Worm (Caenorhabditis elegans) whole organism, early embryonic: ENCODE results near the gene nspg-8.

ENCODE experiments used
- B0310.2 ChIP-seq: sonication (generic microtip); optimal IDR thresholded peaks from 2 replicates; lab custom pipeline; 2016; ENCODE audit warnings: mild to moderate bottlenecking, missing genetic modification characterization, missing compliant biosample characterization
- F13C5.2 ChIP-seq: sonication (generic microtip); optimal IDR thresholded peaks from 2 replicates; lab custom pipeline; 2017; ENCODE audit warnings: mild to moderate bottlenecking, missing genetic modification characterization, inconsistent platforms, missing compliant biosample characterization
- aly-1 ChIP-seq: sonication (generic microtip); optimal IDR thresholded peaks from 2 replicates; lab custom pipeline; 2016; ENCODE audit warnings: missing genetic modification characterization, missing compliant biosample characterization
- ama-1 ChIP-seq: fragments of 150-350 bp; optimal IDR thresholded peaks from 2 replicates; lab custom pipeline; 2014
- ceh-13 ChIP-seq: fragments of 200-800 bp; sonication (Bioruptor generic); optimal IDR thresholded peaks from 2 replicates; lab custom pipeline; 2018; ENCODE audit warnings: mild to moderate bottlenecking, missing genetic modification characterization, missing compliant biosample characterization
- ceh-36 ChIP-seq: sonication (generic microtip); optimal IDR thresholded peaks from 2 replicates; lab custom pipeline; 2016; ENCODE audit warnings: missing genetic modification characterization, inconsistent platforms, missing compliant biosample characterization
- ets-7 ChIP-seq: sonication (generic microtip); optimal IDR thresholded peaks from 2 replicates; lab custom pipeline; 2016; ENCODE audit warnings: missing genotype, missing genetic modification characterization, missing compliant biosample characterization
- flt-1 ChIP-seq: fragments of 200-800 bp; sonication (Bioruptor generic); IDR thresholded peaks from 2 replicates; pipeline ENCODE4 v1.3.6; 2022; ENCODE audit warnings: missing genetic modification characterization, missing compliant biosample characterization
- hmbx-1 ChIP-seq: sonication (generic microtip); optimal IDR thresholded peaks from 2 replicates; lab custom pipeline; 2016; ENCODE audit warnings: mild to moderate bottlenecking, missing genetic modification characterization, missing compliant biosample characterization
- hmg-4 ChIP-seq: fragments of 200-800 bp; sonication (Bioruptor generic); optimal IDR thresholded peaks from 2 replicates; lab custom pipeline; 2018; ENCODE audit warnings: mild to moderate bottlenecking, missing genetic modification characterization, missing compliant biosample characterization
- hnd-1 ChIP-seq: sonication (generic microtip); optimal IDR thresholded peaks from 2 replicates; lab custom pipeline; 2016; ENCODE audit warnings: missing genetic modification characterization, missing compliant biosample characterization
- pes-1 ChIP-seq: fragments of 200-800 bp; sonication (Bioruptor generic); IDR thresholded peaks from 2 replicates; pipeline ENCODE4 v1.3.6; 2022; ENCODE audit warnings: missing genetic modification reagents, missing genetic modification characterization, missing compliant biosample characterization
- scrt-1 ChIP-seq: fragments of 200-800 bp; sonication (Bioruptor generic); IDR thresholded peaks from 2 replicates; pipeline ENCODE4 v1.3.6; 2022; ENCODE audit warnings: missing genetic modification characterization, missing compliant biosample characterization
- sea-1 ChIP-seq: fragments of 200-800 bp; sonication (Bioruptor generic); conservative IDR thresholded peaks from 2 replicates; pipeline ENCODE4 v1.3.6; 2022; ENCODE audit warnings: missing genetic modification characterization, missing compliant biosample characterization
- tbx-11 ChIP-seq: fragments of 200-800 bp; sonication (Bioruptor generic); IDR thresholded peaks from 2 replicates; pipeline ENCODE4 v1.3.6; 2022; ENCODE audit warnings: missing genetic modification characterization, missing compliant biosample characterization
- tbx-37 ChIP-seq: fragments of 200-800 bp; sonication (Bioruptor generic); conservative IDR thresholded peaks from 2 replicates; pipeline ENCODE4 v1.3.6; 2022; ENCODE audit warnings: missing genetic modification reagents, missing genetic modification characterization, missing compliant biosample characterization
- tra-4 ChIP-seq: sonication (generic microtip); optimal IDR thresholded peaks from 2 replicates; lab custom pipeline; 2017; ENCODE audit warnings: missing genetic modification characterization, missing compliant biosample characterization

nspg-8 gene

DNA sequence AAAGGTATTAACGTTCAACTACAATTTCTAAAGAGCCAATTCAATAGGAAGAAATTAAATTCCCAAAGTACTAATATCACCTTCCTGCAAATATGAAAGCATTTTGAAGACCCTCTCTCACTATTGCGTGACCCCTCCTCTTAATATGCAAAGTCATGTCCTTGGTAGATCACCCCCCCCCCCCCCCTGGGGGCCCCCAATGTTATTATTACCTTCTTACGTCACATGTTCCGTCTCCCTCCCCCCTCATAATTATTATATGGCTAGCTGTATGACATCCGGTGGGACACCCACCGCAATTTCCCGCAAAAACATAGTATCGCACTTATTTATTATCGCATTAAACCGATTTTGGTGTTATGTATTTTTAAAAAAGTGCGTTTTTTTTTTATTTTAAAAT is 19.9 kb upstream of the nspg-8 start:
- TF ChIP-seq hmg-4 (GFP tag; lab: Kevin White, UChicago) (peak; percentile 4), aly-1 (tag; lab: Kevin White, UChicago) (no peak), sea-1 (GFP tag; lab: Robert Waterston, UW) (0 out of 2 replicates have a peak, but pooled peaks have one; percentile 41)

DNA sequence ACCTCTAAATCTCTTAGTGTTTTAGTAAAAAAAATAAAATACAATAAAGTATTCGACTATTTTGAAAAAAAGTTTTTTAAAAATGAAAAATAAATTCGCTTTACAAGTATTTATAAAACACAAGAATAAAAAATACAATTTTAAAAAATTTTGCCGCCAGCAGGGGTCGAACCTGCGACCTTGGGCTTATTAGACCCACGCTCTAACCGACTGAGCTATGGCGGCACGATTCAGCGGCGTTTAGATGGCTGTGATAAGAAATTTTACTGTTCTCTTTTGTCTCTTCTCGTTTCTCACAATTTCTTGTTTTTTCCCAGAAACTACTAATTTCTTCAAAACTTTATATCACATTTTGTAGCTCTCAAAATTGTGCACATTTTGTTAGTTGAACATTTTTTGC is 18.7 kb upstream of the nspg-8 start:
- no peak for TF ChIP-seq flt-1
- no peak for TF ChIP-seq sea-1 (GFP tag; lab: Robert Waterston, UW)
- TF ChIP-seq tbx-11 (GFP tag; lab: Robert Waterston, UW), result no peak
- no peak for TF ChIP-seq ama-1
- TF ChIP-seq hmbx-1 (tag; lab: Kevin White, UChicago), result no peak
- no peak for TF ChIP-seq tra-4 (tag; lab: Kevin White, UChicago)
- TF ChIP-seq ceh-13 (GFP tag; lab: Kevin White, UChicago), result no peak
- TF ChIP-seq ets-7 (tag; lab: Kevin White, UChicago), result no peak
- no peak for TF ChIP-seq B0310.2
- TF ChIP-seq ceh-36 (tag; lab: Kevin White, UChicago), result no peak
- no peak for TF ChIP-seq tbx-37
- no peak for TF ChIP-seq F13C5.2 (tag; lab: Kevin White, UChicago)

DNA sequence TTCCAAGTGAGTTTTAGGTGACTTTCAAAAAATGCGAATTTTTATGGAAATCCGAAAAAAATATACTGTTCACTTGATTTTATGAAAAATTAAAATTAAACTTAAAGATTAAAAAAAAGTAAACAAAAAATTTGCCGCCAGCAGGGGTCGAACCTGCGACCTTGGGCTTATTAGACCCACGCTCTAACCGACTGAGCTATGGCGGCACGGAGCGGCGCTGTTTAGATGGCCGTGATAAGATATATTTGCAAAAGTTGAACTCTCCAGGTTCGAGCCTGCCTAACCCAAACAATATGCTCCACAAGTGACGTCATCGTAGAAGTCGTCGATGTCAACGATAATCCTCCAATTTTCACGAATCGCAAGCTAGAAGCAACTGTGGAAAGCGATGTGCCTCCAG is 17.2 kb upstream of the nspg-8 start:
- TF ChIP-seq pes-1 (GFP tag; lab: Robert Waterston, UW) (0 out of 2 replicates have a peak, but pooled peaks have one; percentile 19), ceh-13 (GFP tag; lab: Kevin White, UChicago) (no peak)

DNA sequence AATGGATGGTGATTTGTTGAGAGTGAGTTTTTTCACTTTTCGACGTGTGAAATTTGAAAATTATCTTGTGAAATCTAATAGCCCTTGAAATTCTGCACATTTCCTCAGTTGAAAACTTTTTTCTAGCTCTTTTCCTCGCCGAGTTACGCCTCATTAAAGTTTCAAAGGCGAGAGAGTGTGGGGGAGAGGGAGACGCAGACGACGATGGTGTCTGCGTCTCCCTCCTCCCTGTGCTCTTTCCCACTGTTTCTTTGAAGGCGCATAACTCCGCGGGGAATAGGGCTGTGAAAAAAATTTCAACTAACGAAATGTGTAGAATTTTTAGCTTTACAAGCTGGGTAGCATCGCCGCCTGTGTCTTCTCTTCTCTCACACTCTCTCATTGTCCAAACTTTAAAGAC is 15.5 kb upstream of the nspg-8 start:
- TF ChIP-seq hnd-1 (tag; lab: Kevin White, UChicago) (no peak), ceh-13 (GFP tag; lab: Kevin White, UChicago) (no peak), pes-1 (GFP tag; lab: Robert Waterston, UW) (no peak), B0310.2 (no peak), hmbx-1 (tag; lab: Kevin White, UChicago) (no peak), ets-7 (tag; lab: Kevin White, UChicago) (no peak), ama-1 (no peak), flt-1 (no peak), tra-4 (tag; lab: Kevin White, UChicago) (no peak), F13C5.2 (tag; lab: Kevin White, UChicago) (no peak), tbx-37 (no peak), tbx-11 (GFP tag; lab: Robert Waterston, UW) (no peak), sea-1 (GFP tag; lab: Robert Waterston, UW) (no peak), ceh-36 (tag; lab: Kevin White, UChicago) (no peak), hmg-4 (GFP tag; lab: Kevin White, UChicago) (no peak), aly-1 (tag; lab: Kevin White, UChicago) (no peak), scrt-1 (no peak)

DNA sequence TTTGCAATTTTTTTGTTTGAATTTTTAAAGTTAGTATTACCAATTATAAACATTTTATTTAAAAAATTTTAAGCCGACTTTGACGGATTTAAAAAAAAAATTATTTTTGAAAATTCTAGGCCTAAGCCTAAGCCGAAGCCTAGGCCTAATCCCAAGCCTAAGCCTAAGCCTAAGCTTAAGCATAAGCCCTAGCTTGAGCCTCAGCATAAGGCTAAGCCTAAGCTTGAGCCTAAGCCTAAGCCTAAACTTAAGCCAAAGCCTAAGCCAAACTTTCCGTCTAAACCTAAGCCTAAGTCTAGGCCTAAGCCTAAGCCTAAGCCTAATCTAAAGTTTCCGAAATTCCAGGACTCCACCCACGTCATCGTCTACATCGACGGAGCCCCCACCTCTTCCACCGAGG is 12.2 kb upstream of the nspg-8 start:
- TF ChIP-seq hmg-4 (GFP tag; lab: Kevin White, UChicago) (no peak), ceh-36 (tag; lab: Kevin White, UChicago) (peak; percentile 86)

DNA sequence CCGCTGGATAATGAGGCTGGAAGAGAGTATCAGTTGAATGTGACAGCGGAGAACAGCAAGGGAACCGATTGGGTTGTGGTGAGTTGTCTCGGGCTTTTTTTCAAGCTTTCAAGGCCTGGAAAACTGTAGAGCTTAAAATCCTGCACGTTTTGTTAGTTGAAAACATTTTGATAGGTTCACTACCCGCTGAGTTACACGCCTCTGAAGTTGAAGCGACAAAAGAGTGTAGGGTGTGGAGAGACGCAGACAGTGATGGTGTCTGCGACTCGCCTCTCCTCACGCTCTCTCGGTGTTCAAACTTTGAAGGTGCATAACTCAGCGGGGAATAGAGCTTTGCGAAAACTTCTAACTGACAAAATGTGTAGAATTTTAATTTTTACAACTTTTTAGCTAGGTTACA is 8.5 kb upstream of the nspg-8 start:
- TF ChIP-seq ets-7 (tag; lab: Kevin White, UChicago), result no peak
- TF ChIP-seq aly-1 (tag; lab: Kevin White, UChicago), result no peak
- no peak for TF ChIP-seq ceh-36 (tag; lab: Kevin White, UChicago)
- TF ChIP-seq B0310.2, result no peak
- TF ChIP-seq scrt-1, result no peak
- no peak for TF ChIP-seq hnd-1 (tag; lab: Kevin White, UChicago)
- no peak for TF ChIP-seq ama-1
- TF ChIP-seq ceh-13 (GFP tag; lab: Kevin White, UChicago), result no peak
- TF ChIP-seq tbx-11 (GFP tag; lab: Robert Waterston, UW), result no peak
- TF ChIP-seq pes-1 (GFP tag; lab: Robert Waterston, UW), result no peak
- no peak for TF ChIP-seq tra-4 (tag; lab: Kevin White, UChicago)
- no peak for TF ChIP-seq sea-1 (GFP tag; lab: Robert Waterston, UW)

DNA sequence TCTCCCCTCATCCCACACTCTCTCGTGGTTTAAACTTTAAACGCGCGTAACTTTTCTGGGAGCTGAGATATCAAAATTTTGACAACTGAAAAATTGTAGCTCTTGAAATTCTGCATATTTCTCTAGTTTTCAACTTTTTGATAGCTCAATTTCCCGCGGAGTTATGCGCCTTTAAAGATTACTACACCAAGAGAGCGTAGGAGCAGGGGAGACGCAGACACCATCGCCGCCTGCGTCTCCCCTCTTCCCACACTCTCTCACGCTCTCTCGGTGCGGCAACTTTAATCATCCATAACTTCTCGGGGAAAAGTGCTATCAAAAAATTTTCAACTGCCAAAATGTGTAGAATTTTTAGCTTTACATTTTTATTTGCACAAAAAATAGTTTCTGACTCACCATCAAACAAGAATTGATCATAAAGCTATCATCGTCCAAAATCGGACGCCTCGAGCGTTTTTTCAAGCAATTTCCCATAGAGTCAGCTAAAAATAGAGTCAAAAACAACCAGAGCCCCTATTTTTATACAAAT is 5.7 kb upstream of the nspg-8 start, which contains the start of gene eak-3:
Gene eak-3 (minus strand): TSS at position 479 of the 529 bp plus-strand sequence.
- no peak for TF ChIP-seq tbx-37
- no peak for TF ChIP-seq sea-1 (GFP tag; lab: Robert Waterston, UW)
- TF ChIP-seq hnd-1 (tag; lab: Kevin White, UChicago), result no peak
- no peak for TF ChIP-seq scrt-1
- TF ChIP-seq tra-4 (tag; lab: Kevin White, UChicago), result no peak
- no peak for TF ChIP-seq flt-1

DNA sequence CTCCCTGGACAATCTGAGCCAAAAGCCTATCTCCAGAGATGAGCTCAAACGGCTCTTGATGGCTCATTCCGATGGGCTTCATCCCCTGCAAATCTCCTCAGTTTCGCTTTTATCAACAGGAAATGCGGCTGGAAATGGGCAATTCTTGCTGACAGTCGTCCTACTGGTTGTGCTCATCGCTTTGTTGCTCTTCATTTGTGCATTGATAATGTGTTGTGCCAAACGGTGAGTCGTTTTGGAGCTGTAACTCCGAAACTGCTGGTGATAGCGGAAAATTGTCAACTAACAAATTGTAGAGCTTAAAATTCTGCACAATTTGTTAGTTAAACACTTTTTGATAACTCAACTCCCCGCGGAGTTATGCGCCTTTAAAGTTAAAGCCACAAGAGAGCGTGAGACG is 2.9 kb upstream of the nspg-8 start:
- TF ChIP-seq aly-1 (tag; lab: Kevin White, UChicago) (no peak), ceh-13 (GFP tag; lab: Kevin White, UChicago) (no peak), F13C5.2 (tag; lab: Kevin White, UChicago) (no peak), hnd-1 (tag; lab: Kevin White, UChicago) (no peak)

DNA sequence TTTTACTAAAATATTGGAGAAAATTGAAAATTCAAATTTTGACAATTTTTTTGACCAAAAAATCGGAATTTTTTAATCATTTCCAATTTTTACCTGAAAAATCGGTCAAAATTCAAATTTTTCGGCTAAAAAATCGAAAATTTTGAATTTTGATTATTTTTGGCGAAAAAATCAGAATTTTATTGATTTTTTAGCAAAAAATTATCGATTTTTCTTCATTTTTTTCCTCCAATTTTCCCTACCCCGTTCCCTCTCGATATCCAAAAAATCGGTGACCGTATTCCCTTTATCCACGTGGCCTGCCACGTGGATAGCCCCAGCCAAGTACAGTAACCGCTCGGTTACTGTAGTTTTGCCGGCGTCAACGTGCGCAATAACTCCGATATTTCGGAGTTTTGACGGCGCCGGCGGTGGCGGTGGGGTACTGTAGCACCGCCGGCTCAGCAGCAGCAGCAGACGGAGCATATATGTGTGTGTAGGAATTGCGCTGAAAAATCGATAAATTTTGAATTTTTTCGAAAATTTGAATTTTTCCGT is 11.5 kb downstream of the nspg-8 start, which contains the start of gene Y119D3B.14:
Gene Y119D3B.14 (minus strand): TSS at position 487 of the 537 bp plus-strand sequence.
- TF ChIP-seq scrt-1 (no peak), tra-4 (tag; lab: Kevin White, UChicago) (no peak)
